Fruit fly (Drosophila melanogaster) whole organism, embryonic: ENCODE data around the gene Hs2st.

Experiments used
- Antp ChIP-seq: fragments of 200-800 bp; sonication (Bioruptor generic); optimal IDR thresholded peaks from 3 replicates; lab custom pipeline; 2016; ENCODE audit warnings: missing biosample characterization, missing genetic modification characterization
- Atf3 ChIP-seq: fragments of 200-800 bp; sonication (Bioruptor generic); optimal IDR thresholded peaks from 3 replicates; lab custom pipeline; 2016; ENCODE audit warnings: missing biosample characterization, missing genetic modification characterization
- B-H2 ChIP-seq: fragments of 200-800 bp; sonication (Bioruptor generic); optimal IDR thresholded peaks from 2 replicates; lab custom pipeline; 2018; ENCODE audit warnings: missing biosample characterization, mild to moderate bottlenecking, missing genetic modification characterization
- BEAF-32 ChIP-seq: fragments of 200-800 bp; sonication (Bioruptor generic); optimal IDR thresholded peaks from 3 replicates; lab custom pipeline; 2017; ENCODE audit warnings: missing biosample characterization, missing genetic modification characterization, mild to moderate bottlenecking, moderate library complexity, missing genetic modification reagents
- BtbVII ChIP-seq: fragments of 200-800 bp; sonication (Bioruptor generic); optimal IDR thresholded peaks from 3 replicates; lab custom pipeline; 2017; ENCODE audit warnings: missing biosample characterization, mild to moderate bottlenecking, missing genetic modification characterization
- CG10431 ChIP-seq: fragments of 200-800 bp; sonication (Bioruptor generic); optimal IDR thresholded peaks from 3 replicates; lab custom pipeline; 2018; ENCODE audit warnings: missing biosample characterization, mild to moderate bottlenecking, missing genetic modification characterization
- CG10654 ChIP-seq: fragments of 200-800 bp; sonication (Bioruptor generic); optimal IDR thresholded peaks from 2 replicates; lab custom pipeline; 2016; ENCODE audit warnings: missing biosample characterization, missing genetic modification characterization
- CG11093 ChIP-seq: fragments of 200-800 bp; sonication (Bioruptor generic); IDR thresholded peaks from 3 replicates; pipeline ENCODE4 v1.3.6; 2022; ENCODE audit warnings: missing biosample characterization, missing genetic modification characterization
- CG11398 ChIP-seq: fragments of 200-800 bp; sonication (Bioruptor generic); optimal IDR thresholded peaks from 2 replicates; lab custom pipeline; 2016; ENCODE audit warnings: missing biosample characterization, missing genetic modification characterization
- CG11456 ChIP-seq: fragments of 200-800 bp; sonication (Bioruptor generic); IDR thresholded peaks from 3 replicates; pipeline ENCODE4 v1.3.6; 2022; ENCODE audit warnings: missing biosample characterization, missing genetic modification characterization
- CG12219 ChIP-seq: fragments of 200-800 bp; sonication (Bioruptor generic); optimal IDR thresholded peaks from 3 replicates; lab custom pipeline; 2018; ENCODE audit warnings: missing biosample characterization, mild to moderate bottlenecking, missing genetic modification characterization
- CG13296 ChIP-seq: fragments of 200-800 bp; sonication (Bioruptor generic); optimal IDR thresholded peaks from 3 replicates; lab custom pipeline; 2018; ENCODE audit warnings: missing biosample characterization, mild to moderate bottlenecking, missing genetic modification characterization
- CG18011 ChIP-seq: fragments of 200-800 bp; sonication (Bioruptor generic); optimal IDR thresholded peaks from 2 replicates; lab custom pipeline; 2017; ENCODE audit warnings: missing biosample characterization, missing genetic modification characterization, mild to moderate bottlenecking, moderate library complexity, missing genotype
- CG2202 ChIP-seq: fragments of 200-800 bp; sonication (Bioruptor generic); optimal IDR thresholded peaks from 2 replicates; lab custom pipeline; 2018; ENCODE audit warnings: missing biosample characterization, mild to moderate bottlenecking, missing genetic modification characterization
- CG34224 ChIP-seq: fragments of 200-800 bp; sonication (Bioruptor generic); IDR thresholded peaks from 3 replicates; pipeline ENCODE4 v1.3.6; 2022; ENCODE audit warnings: missing biosample characterization, missing genetic modification characterization; ENCODE audit not compliant: partially characterized antibody
- CG43689 ChIP-seq: fragments of 200-800 bp; sonication (Bioruptor generic); IDR thresholded peaks from 2 replicates; pipeline ENCODE4 v1.3.6; 2022; ENCODE audit warnings: missing biosample characterization, missing genetic modification characterization
- CG7357 ChIP-seq: fragments of 200-800 bp; sonication (Bioruptor generic); IDR thresholded peaks from 3 replicates; pipeline ENCODE4 v1.3.6; 2022; ENCODE audit warnings: missing biosample characterization, missing genetic modification characterization
- CG7839 ChIP-seq: fragments of 200-800 bp; sonication (Bioruptor generic); optimal IDR thresholded peaks from 3 replicates; lab custom pipeline; 2018; ENCODE audit warnings: missing biosample characterization, mild to moderate bottlenecking, missing genetic modification characterization, moderate library complexity
- CG8765 ChIP-seq: fragments of 200-800 bp; sonication (Bioruptor generic); IDR thresholded peaks from 2 replicates; pipeline ENCODE4 v1.3.6; 2022; ENCODE audit warnings: missing biosample characterization, missing genetic modification characterization
- CG9876 ChIP-seq: fragments of 200-800 bp; sonication (Bioruptor generic); optimal IDR thresholded peaks from 2 replicates; lab custom pipeline; 2016; ENCODE audit warnings: missing biosample characterization, missing genetic modification characterization
- D19B ChIP-seq: fragments of 200-800 bp; sonication (Bioruptor generic); optimal IDR thresholded peaks from 2 replicates; lab custom pipeline; 2017; ENCODE audit warnings: missing biosample characterization, mild to moderate bottlenecking, missing genetic modification characterization
- Dll ChIP-seq: fragments of 200-800 bp; sonication (Bioruptor generic); IDR thresholded peaks from 4 replicates; pipeline ENCODE4 v1.3.6; 2022; ENCODE audit warnings: missing biosample characterization, missing genetic modification characterization; ENCODE audit not compliant: partially characterized antibody
- Doc2 ChIP-seq: fragments of 200-800 bp; sonication (Bioruptor generic); IDR thresholded peaks from 2 replicates; pipeline ENCODE4 v1.3.6; 2022; ENCODE audit warnings: missing biosample characterization, missing genetic modification characterization
- Drgx ChIP-seq: fragments of 200-800 bp; sonication (Bioruptor generic); IDR thresholded peaks from 2 replicates; pipeline ENCODE4 v1.3.6; 2022; ENCODE audit warnings: missing biosample characterization, missing genetic modification characterization
- ERR ChIP-seq: fragments of 200-800 bp; sonication (Bioruptor generic); optimal IDR thresholded peaks from 2 replicates; lab custom pipeline; 2016; ENCODE audit warnings: missing biosample characterization, missing genetic modification characterization
- HHEX ChIP-seq: fragments of 200-800 bp; sonication (Bioruptor generic); optimal IDR thresholded peaks from 3 replicates; lab custom pipeline; 2017; ENCODE audit warnings: missing biosample characterization, mild to moderate bottlenecking, missing genetic modification characterization, missing genetic modification reagents
- HmgD ChIP-seq: fragments of 200-800 bp; sonication (Bioruptor generic); optimal IDR thresholded peaks from 3 replicates; lab custom pipeline; 2016; ENCODE audit warnings: missing biosample characterization, missing genetic modification characterization
- Lim3 ChIP-seq: fragments of 200-800 bp; sonication (Bioruptor generic); IDR thresholded peaks from 2 replicates; pipeline ENCODE4 v1.3.6; 2022; ENCODE audit warnings: missing biosample characterization, missing genetic modification characterization
- Oaz ChIP-seq: fragments of 200-800 bp; sonication (Bioruptor generic); IDR thresholded peaks from 2 replicates; pipeline ENCODE4 v1.3.6; 2022; ENCODE audit warnings: missing biosample characterization, missing genetic modification characterization
- PHDP ChIP-seq: fragments of 200-800 bp; sonication (Bioruptor generic); optimal IDR thresholded peaks from 3 replicates; lab custom pipeline; 2018; ENCODE audit warnings: missing biosample characterization, mild to moderate bottlenecking, missing genetic modification characterization, moderate library complexity
- abd-A ChIP-seq: fragments of 200-800 bp; sonication (Bioruptor generic); optimal IDR thresholded peaks from 3 replicates; lab custom pipeline; 2019; ENCODE audit warnings: missing biosample characterization, mild to moderate bottlenecking, missing genetic modification characterization, moderate library complexity
- ara ChIP-seq: fragments of 200-800 bp; sonication (Bioruptor generic); IDR thresholded peaks from 2 replicates; pipeline ENCODE4 v1.3.6; 2022; ENCODE audit warnings: missing biosample characterization, missing genetic modification characterization
- crc ChIP-seq: fragments of 200-800 bp; sonication (Bioruptor generic); optimal IDR thresholded peaks from 2 replicates; lab custom pipeline; 2016; ENCODE audit warnings: missing biosample characterization, missing genetic modification characterization
- cwo ChIP-seq: fragments of 200-800 bp; sonication (Bioruptor generic); optimal IDR thresholded peaks from 3 replicates; lab custom pipeline; 2017; ENCODE audit warnings: missing biosample characterization, missing genetic modification characterization, mild to moderate bottlenecking, moderate library complexity, missing genetic modification reagents
- dpn ChIP-seq, 2 experiments: fragments of 200-800 bp; sonication (Bioruptor generic); optimal IDR thresholded peaks; 3 replicates each; lab custom pipeline; 2016; ENCODE audit warnings: missing biosample characterization in 2 of 2, missing genetic modification characterization in 2 of 2
- fd96Cb ChIP-seq: fragments of 200-800 bp; sonication (Bioruptor generic); optimal IDR thresholded peaks from 2 replicates; lab custom pipeline; 2018; ENCODE audit warnings: missing biosample characterization, mild to moderate bottlenecking, missing genetic modification characterization, moderate library complexity
- grau ChIP-seq: fragments of 200-800 bp; optimal IDR thresholded peaks from 3 replicates; lab custom pipeline; 2019; ENCODE audit warnings: missing biosample characterization, mild to moderate bottlenecking, missing genetic modification characterization, moderate library complexity
- grn ChIP-seq: fragments of 200-800 bp; sonication (Bioruptor generic); optimal IDR thresholded peaks from 3 replicates; lab custom pipeline; 2017; ENCODE audit warnings: missing biosample characterization, missing genetic modification characterization
- nom ChIP-seq: fragments of 200-800 bp; sonication (Bioruptor generic); optimal IDR thresholded peaks from 2 replicates; lab custom pipeline; 2017; ENCODE audit warnings: missing biosample characterization, missing genetic modification characterization, mild to moderate bottlenecking, moderate library complexity, missing genetic modification reagents
- otp ChIP-seq: fragments of 200-800 bp; sonication (Bioruptor generic); IDR thresholded peaks from 3 replicates; pipeline ENCODE4, ENCODE4 v1.3.6; 2022; ENCODE audit warnings: missing biosample characterization, missing genetic modification characterization
- rib ChIP-seq: fragments of 200-800 bp; sonication (Bioruptor generic); IDR thresholded peaks from 2 replicates; pipeline ENCODE4 v1.3.6; 2022; ENCODE audit warnings: missing biosample characterization, missing genetic modification characterization
- schlank ChIP-seq: fragments of 200-800 bp; sonication (Bioruptor generic); optimal IDR thresholded peaks from 2 replicates; lab custom pipeline; 2018; ENCODE audit warnings: missing biosample characterization, mild to moderate bottlenecking, missing genetic modification characterization
- sens ChIP-seq: fragments of 200-800 bp; sonication (Bioruptor generic); peaks from one replicate; lab custom pipeline; 2016; ENCODE audit warnings: missing biosample characterization, missing genetic modification characterization
- sisA ChIP-seq: fragments of 200-800 bp; sonication (Bioruptor generic); IDR thresholded peaks from 2 replicates; pipeline ENCODE4 v1.3.6; 2022; ENCODE audit warnings: missing biosample characterization, missing genetic modification characterization
- ttk ChIP-seq: fragments of 200-800 bp; sonication (Bioruptor generic); IDR thresholded peaks from 2 replicates; pipeline ENCODE4 v2.1.2; 2022; ENCODE audit warnings: missing biosample characterization, missing genetic modification characterization
- vfl ChIP-seq: fragments of 200-800 bp; sonication (Bioruptor generic); optimal IDR thresholded peaks from 2 replicates; lab custom pipeline; 2016; ENCODE audit warnings: missing biosample characterization, missing genetic modification characterization
- vvl ChIP-seq: fragments of 200-800 bp; sonication (Bioruptor generic); IDR thresholded peaks from 2 replicates; pipeline ENCODE4 v1.3.6; 2022; ENCODE audit warnings: missing biosample characterization, missing genetic modification characterization
- wor ChIP-seq: fragments of 200-800 bp; sonication (Bioruptor generic); IDR thresholded peaks from 2 replicates; pipeline ENCODE4 v1.3.6; 2022; ENCODE audit warnings: missing biosample characterization, missing genetic modification characterization
- zfh1 ChIP-seq: fragments of 200-800 bp; sonication (Bioruptor generic); IDR thresholded peaks from 3 replicates; pipeline ENCODE4 v1.3.6; 2022; ENCODE audit warnings: missing biosample characterization, missing genetic modification characterization

Gene Hs2st

DNA sequence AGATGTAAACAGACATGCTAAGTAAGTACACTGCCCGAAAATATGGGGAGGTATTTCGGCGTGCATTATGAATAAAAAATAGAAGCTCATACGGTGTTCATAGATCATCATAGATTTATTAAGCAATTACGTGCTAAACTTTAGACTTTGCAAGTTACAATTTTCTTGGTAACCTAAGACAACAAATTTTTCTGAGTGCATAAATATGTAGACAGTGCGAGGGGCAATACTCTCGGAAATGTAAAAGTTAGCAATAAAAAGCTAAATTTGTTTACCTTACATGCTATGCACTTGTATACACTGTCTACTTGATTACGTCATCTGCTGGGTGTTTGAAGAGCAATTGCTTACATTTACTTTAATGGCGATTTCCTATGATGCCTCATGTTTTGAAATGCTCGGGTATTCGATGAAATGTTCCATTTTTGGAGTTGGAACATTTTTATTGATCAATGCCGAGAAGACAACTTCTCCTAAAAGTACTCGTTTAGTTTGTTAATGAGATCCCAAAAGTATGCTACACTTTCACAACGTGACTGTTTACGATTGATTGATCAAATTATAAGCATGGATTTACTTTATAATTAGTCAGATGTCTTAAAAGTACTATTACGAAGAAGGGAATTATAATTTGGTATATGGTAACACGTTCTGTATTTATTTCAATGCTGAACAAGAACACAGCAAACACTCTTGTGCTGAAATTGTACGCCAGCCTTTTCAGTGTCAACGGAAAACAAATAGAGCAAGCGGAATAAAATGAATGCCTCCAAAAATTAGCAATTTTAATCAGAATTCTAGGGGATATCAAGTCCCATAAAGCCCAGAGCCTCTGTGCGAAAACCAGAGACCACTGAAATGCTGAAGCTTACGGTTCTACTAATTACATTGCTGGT, 27.7 kb downstream of the Hs2st start, which contains the start of gene Lectin-galC1 (continued):
- TF ChIP-seq CG7839 (tag; lab: Kevin White, UChicago) = peak; percentile 89
- TF ChIP-seq CG34224 (GFP tag; lab: Robert Waterston, UW) = no peak
- 0 out of 2 replicates have a peak, but pooled peaks have one; percentile 69 for TF ChIP-seq rib
- TF ChIP-seq cwo (GFP tag; lab: Kevin White, UChicago) = peak; percentile 65
- no peak for TF ChIP-seq Doc2 (GFP tag; lab: Robert Waterston, UW)
- peak; percentile 78 for TF ChIP-seq Oaz (GFP tag; lab: Robert Waterston, UW)
- TF ChIP-seq grn (GFP tag; lab: Kevin White, UChicago) = peak; percentile 40
- TF ChIP-seq schlank (tag; lab: Kevin White, UChicago) = peak; percentile 33
- peak; percentile 85 for TF ChIP-seq Atf3 (GFP tag; lab: Kevin White, UChicago)
- TF ChIP-seq CG9876 (GFP tag; lab: Kevin White, UChicago) = peak; percentile 67
- peak; percentile 86 for TF ChIP-seq Drgx (GFP tag; lab: Robert Waterston, UW)
- no peak for TF ChIP-seq D19B
- TF ChIP-seq CG2202 (tag; lab: Kevin White, UChicago) = peak; percentile 70
- peak; percentile 76; the same call in 2 of the 3 replicates for TF ChIP-seq CG11093 (GFP tag; lab: Robert Waterston, UW)
- peak; percentile 88 for TF ChIP-seq PHDP
- peak; percentile 82 to 92 for TF ChIP-seq dpn (GFP tag; optimal IDR thresholded peaks at IDR 0.05; lab: Kevin White, UChicago)
- TF ChIP-seq ara = peak; percentile 89
- peak; percentile 89 for TF ChIP-seq zfh1 (GFP tag; lab: Robert Waterston, UW)
- peak; percentile 50 for TF ChIP-seq vfl (GFP tag; lab: Kevin White, UChicago)
- TF ChIP-seq Lim3 = peak; percentile 59; the same call in 1 of the 2 replicates
- peak; percentile 93 for TF ChIP-seq Antp
- peak; percentile 45 for TF ChIP-seq CG18011 (GFP tag; lab: Kevin White, UChicago)
- TF ChIP-seq CG11456 (GFP tag; lab: Robert Waterston, UW) = peak; percentile 82
- TF ChIP-seq fd96Cb (tag; lab: Kevin White, UChicago) = peak; percentile 84
- peak; percentile 99 for TF ChIP-seq sens
- TF ChIP-seq vvl (GFP tag; lab: Robert Waterston, UW) = peak; percentile 92
- TF ChIP-seq BtbVII (GFP tag; lab: Kevin White, UChicago) = peak; percentile 81
- peak; percentile 47 for TF ChIP-seq CG10431
- TF ChIP-seq CG8765 (GFP tag; lab: Robert Waterston, UW) = no peak
- TF ChIP-seq HHEX = peak; percentile 84
- TF ChIP-seq CG10654 (GFP tag; lab: Kevin White, UChicago) = peak; percentile 84
- peak; percentile 72 for TF ChIP-seq crc (GFP tag; lab: Kevin White, UChicago)
- TF ChIP-seq grau (tag; lab: Kevin White, UChicago) = peak; percentile 85
- peak; percentile 58 for TF ChIP-seq CG43689
- peak; percentile 83 for TF ChIP-seq CG11398 (GFP tag; lab: Kevin White, UChicago)
- peak; percentile 85 for TF ChIP-seq CG12219 (GFP tag; lab: Kevin White, UChicago)
- TF ChIP-seq sisA (GFP tag; lab: Robert Waterston, UW) = peak; percentile 88; the same call in 1 of the 2 replicates
- TF ChIP-seq ttk = peak; percentile 85
- TF ChIP-seq BEAF-32 (GFP tag; lab: Kevin White, UChicago) = no peak
- no peak for TF ChIP-seq nom (GFP tag; lab: Kevin White, UChicago)
- peak; percentile 76 for TF ChIP-seq CG13296 (GFP tag; lab: Kevin White, UChicago)
- TF ChIP-seq B-H2 (GFP tag; lab: Kevin White, UChicago) = peak; percentile 5
- peak; percentile 61 for TF ChIP-seq ERR (GFP tag; lab: Kevin White, UChicago)
- peak; percentile 86 for TF ChIP-seq otp (GFP tag; lab: Robert Waterston, UW)
- TF ChIP-seq wor (GFP tag; lab: Robert Waterston, UW) = peak; percentile 77
- TF ChIP-seq CG7357 (GFP tag; lab: Robert Waterston, UW) = peak; percentile 59; the same call in 2 of the 3 replicates
- TF ChIP-seq abd-A (tag; lab: Kevin White, UChicago) = peak; percentile 18
- peak; percentile 30 for TF ChIP-seq HmgD (GFP tag; lab: Kevin White, UChicago)
- no peak for TF ChIP-seq Dll (GFP tag; lab: Robert Waterston, UW)
